Worm (Caenorhabditis elegans) whole organism, late embryonic: ENCODE results near the gene F38B2.4.

Experiments
- ama-1 ChIP-seq: fragments of 150-350 bp; optimal IDR thresholded peaks from 2 replicates; lab custom pipeline; 2014
- fax-1 ChIP-seq: sonication (generic microtip); optimal IDR thresholded peaks from 2 replicates; lab custom pipeline; 2016; ENCODE audit warnings: missing genotype, missing genetic modification characterization, missing compliant biosample characterization
- lin-11 ChIP-seq: fragments of 200-800 bp; sonication (Bioruptor generic); optimal IDR thresholded peaks from 2 replicates; lab custom pipeline; 2018; ENCODE audit warnings: mild to moderate bottlenecking, missing genetic modification characterization, missing compliant biosample characterization
- unc-42 ChIP-seq: sonication (generic microtip); optimal IDR thresholded peaks from 2 replicates; lab custom pipeline; 2016; ENCODE audit warnings: missing genotype, missing genetic modification characterization, missing compliant biosample characterization

DNA sequence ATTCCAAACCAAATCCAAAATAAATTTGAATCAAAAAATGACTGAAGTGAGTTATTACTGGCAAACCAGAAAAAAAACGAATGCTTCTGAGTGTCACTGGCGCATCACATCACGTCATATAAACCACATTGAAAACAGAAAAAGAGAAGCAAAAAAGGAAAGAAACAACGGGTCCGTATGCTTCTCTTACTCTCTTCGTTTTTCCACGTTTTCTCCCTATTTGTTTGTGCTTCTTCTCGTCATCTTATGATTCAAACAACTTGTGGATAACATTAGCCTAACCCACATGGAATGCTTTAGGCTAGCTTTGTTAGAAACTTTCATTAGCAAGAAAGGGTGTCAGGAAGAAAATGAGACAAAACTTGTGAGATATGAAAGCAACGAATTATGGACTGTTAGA lies 46.0 kb downstream of the F38B2.4 start:
- TF ChIP-seq ama-1 (lab: Kevin White, UChicago) (no peak), lin-11 (no peak), unc-42 (tag; lab: Kevin White, UChicago) (no peak), fax-1 (no peak)
